Worm (Caenorhabditis elegans): ENCODE data around the gene srxa-4.

srxa-4 gene

DNA sequence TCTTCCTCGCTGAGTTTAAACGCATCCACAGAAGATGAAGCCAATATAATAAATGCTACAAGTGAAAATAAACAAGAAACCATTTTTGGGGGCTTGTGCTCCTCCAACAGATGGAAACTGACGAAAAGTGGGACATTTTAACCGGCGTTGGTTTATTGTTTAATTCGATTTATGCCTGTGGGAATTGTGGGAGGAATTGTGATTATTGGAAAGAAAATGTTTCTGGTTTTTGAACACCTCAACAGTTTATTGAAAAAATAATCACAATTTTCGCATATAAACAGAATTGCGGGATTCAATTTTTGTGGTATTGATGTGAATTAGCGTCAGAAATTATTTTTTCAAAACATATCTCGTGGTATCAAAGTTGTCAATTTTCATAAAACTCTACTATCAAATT is 34.0 kb downstream of the srxa-4 start, which contains the start of gene try-8:
Gene try-8, minus strand, starts transcription at position 101 of the 400 bp plus-strand sequence.
- TF ChIP-seq nhr-179 (tag; optimal IDR thresholded peaks at IDR 0.05): no peak
- TF ChIP-seq F23B12.7 (tag; optimal IDR thresholded peaks at IDR 0.05; ENCODE audit: insufficient read depth): no peak
- no peak for TF ChIP-seq Y95B8A.8 (GFP tag; IDR thresholded peaks at IDR 0.05)

- TF ChIP-seq bed-1 (GFP tag; IDR thresholded peaks at IDR 0.05): no peak
- no peak for TF ChIP-seq sea-2 (GFP tag; IDR thresholded peaks at IDR 0.05)
- TF ChIP-seq B0019.2 (GFP tag; conservative IDR thresholded peaks at IDR 0.05): no peak
- no peak for TF ChIP-seq athp-1 (tag; optimal IDR thresholded peaks at IDR 0.05)
- no peak for TF ChIP-seq pha-4 (tag; optimal IDR thresholded peaks at IDR 0.05)
- TF ChIP-seq tbp1 (GFP tag; optimal IDR thresholded peaks at IDR 0.05): no peak
- no peak for TF ChIP-seq Y53G8AR.9 (GFP tag; conservative IDR thresholded peaks at IDR 0.05)
- TF ChIP-seq Y95B8A.8 (GFP tag; IDR thresholded peaks at IDR 0.05): no peak
- TF ChIP-seq ceh-27 (GFP tag; optimal IDR thresholded peaks at IDR 0.05): no peak
- TF ChIP-seq cebp-1 (GFP tag; IDR thresholded peaks at IDR 0.05): no peak
- TF ChIP-seq cebp-1 (tag; optimal IDR thresholded peaks at IDR 0.05): no peak
- TF ChIP-seq mel-28 (tag; optimal IDR thresholded peaks at IDR 0.05; ENCODE audit: borderline replicate concordance): no peak
- TF ChIP-seq sdz-38 (tag; optimal IDR thresholded peaks at IDR 0.05): no peak
- no peak for TF ChIP-seq lag-1 (GFP tag; IDR thresholded peaks at IDR 0.05)
- no peak for TF ChIP-seq B0336.3 (GFP tag; IDR thresholded peaks at IDR 0.05)
- no peak for TF ChIP-seq let-607 (tag; optimal IDR thresholded peaks at IDR 0.05)
- no peak for TF ChIP-seq lin-40 (tag; optimal IDR thresholded peaks at IDR 0.05)
- TF ChIP-seq B0035.1 (tag; optimal IDR thresholded peaks at IDR 0.05): no peak
- TF ChIP-seq aptf-3 (GFP tag; IDR thresholded peaks at IDR 0.05): no peak
- no peak for TF ChIP-seq ceh-58 (GFP tag; IDR thresholded peaks at IDR 0.05)
- no peak for TF ChIP-seq ets-4 (GFP tag; optimal IDR thresholded peaks at IDR 0.05)
Observed at ce11 chrV:7455008-7455407, 34.7 kb downstream of the srxa-4 start, which contains the start of gene F25E5.2. F25E5.2 (plus strand) TSS chrV:7455308.

DNA sequence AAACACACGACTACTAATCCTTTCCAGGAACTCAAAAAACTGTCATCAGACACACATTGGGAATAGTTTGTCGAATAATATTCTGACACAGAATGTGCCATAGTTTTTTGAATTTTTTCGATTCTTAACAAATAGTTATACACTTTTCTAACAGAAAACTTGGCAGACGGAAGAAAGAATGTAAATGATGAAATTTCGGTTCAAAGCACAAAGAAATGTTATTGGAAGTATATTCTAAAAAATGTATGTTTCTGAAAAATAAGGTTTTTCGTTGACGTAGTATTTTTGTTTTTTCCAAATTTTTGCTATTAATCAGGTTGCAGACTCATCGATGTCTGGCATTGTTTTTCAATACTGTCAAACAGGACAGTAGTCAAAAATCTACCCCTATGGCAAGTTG is 40.6 kb downstream of the srxa-4 start, which contains the start of gene srh-92:
Gene srh-92, minus strand, starts transcription at position 101 of the 400 bp plus-strand sequence.
- TF ChIP-seq sea-2 (GFP tag; IDR thresholded peaks at IDR 0.05): no peak
- TF ChIP-seq ama-1 (optimal IDR thresholded peaks at IDR 0.05): no peak
- TF ChIP-seq ama-1 (GFP tag; optimal IDR thresholded peaks at IDR 0.05): no peak
- TF ChIP-seq F55B11.4 (tag; optimal IDR thresholded peaks at IDR 0.05; ENCODE audit: borderline replicate concordance, insufficient read depth): no peak
- TF ChIP-seq hlh-26 (GFP tag; conservative IDR thresholded peaks at IDR 0.05): no peak
- no peak for TF ChIP-seq mcd-1 (GFP tag; IDR thresholded peaks at IDR 0.05)
- TF ChIP-seq K11D2.4 (GFP tag; IDR thresholded peaks at IDR 0.05): no peak
- TF ChIP-seq snpc-3.4 (tag; optimal IDR thresholded peaks at IDR 0.05): no peak
- no peak for TF ChIP-seq lin-26 (GFP tag; IDR thresholded peaks at IDR 0.05)
- no peak for TF ChIP-seq cebp-2 (GFP tag; IDR thresholded peaks at IDR 0.05)
- TF ChIP-seq lin-40 (tag; optimal IDR thresholded peaks at IDR 0.05): no peak
- TF ChIP-seq lin-54 (GFP tag; optimal IDR thresholded peaks at IDR 0.05): no peak
- no peak for TF ChIP-seq Y56A3A.18 (GFP tag; IDR thresholded peaks at IDR 0.05)
- no peak for TF ChIP-seq ceh-27 (GFP tag; optimal IDR thresholded peaks at IDR 0.05)
- no peak for TF ChIP-seq lag-1 (GFP tag; IDR thresholded peaks at IDR 0.05)
- TF ChIP-seq unc-130 (GFP tag; optimal IDR thresholded peaks at IDR 0.05): no peak
- no peak for TF ChIP-seq mxl-1 (tag; optimal IDR thresholded peaks at IDR 0.05)
- no peak for TF ChIP-seq B0035.1 (tag; optimal IDR thresholded peaks at IDR 0.05)
